Fruit fly (Drosophila melanogaster) whole organism, embryonic: Measurements from ENCODE around the gene Or65c.

ENCODE experiments used
- B-H2 ChIP-seq: fragments of 200-800 bp; sonication (Bioruptor generic); optimal IDR thresholded peaks from 2 replicates; lab custom pipeline; 2018; ENCODE audit warnings: missing biosample characterization, mild to moderate bottlenecking, missing genetic modification characterization
- Blimp-1 ChIP-seq: fragments of 200-800 bp; sonication (Bioruptor generic); optimal IDR thresholded peaks from 3 replicates; lab custom pipeline; 2018; ENCODE audit warnings: missing biosample characterization, missing genetic modification characterization, mild to moderate bottlenecking, moderate library complexity, missing genetic modification reagents
- CG11247 ChIP-seq: fragments of 200-800 bp; sonication (Bioruptor generic); IDR thresholded peaks from 2 replicates; pipeline ENCODE4 v1.3.6; 2022; ENCODE audit warnings: missing biosample characterization, missing genetic modification characterization
- CG14014 ChIP-seq: fragments of 200-800 bp; sonication (Bioruptor generic); IDR thresholded peaks from 2 replicates; pipeline ENCODE4 v1.3.6; 2022; ENCODE audit warnings: missing biosample characterization, missing genetic modification characterization
- CG33213 ChIP-seq: fragments of 200-800 bp; sonication (Bioruptor generic); optimal IDR thresholded peaks from 3 replicates; lab custom pipeline; 2016; ENCODE audit warnings: missing biosample characterization, missing genetic modification characterization
- HLHmδ ChIP-seq: fragments of 200-800 bp; sonication (Bioruptor generic); optimal IDR thresholded peaks from 2 replicates; lab custom pipeline; 2018; ENCODE audit warnings: missing biosample characterization, mild to moderate bottlenecking, missing genetic modification characterization, moderate library complexity
- fd3F ChIP-seq: fragments of 200-800 bp; sonication (Bioruptor generic); optimal IDR thresholded peaks from 2 replicates; lab custom pipeline; 2018; ENCODE audit warnings: missing biosample characterization, mild to moderate bottlenecking, missing genetic modification characterization, moderate library complexity
- fu2 ChIP-seq: fragments of 200-800 bp; sonication (Bioruptor generic); optimal IDR thresholded peaks from 2 replicates; lab custom pipeline; 2016; ENCODE audit warnings: missing biosample characterization, missing genetic modification characterization
- h ChIP-seq: fragments of >200 bp; optimal IDR thresholded peaks from 2 replicates; lab custom pipeline; 2017
- otp ChIP-seq: fragments of 200-800 bp; sonication (Bioruptor generic); IDR thresholded peaks from 3 replicates; pipeline ENCODE4, ENCODE4 v1.3.6; 2022; ENCODE audit warnings: missing biosample characterization, missing genetic modification characterization
- prd ChIP-seq, 3 experiments: fragments of >200 bp in 2 of 3; fragments of 200-800 bp in 1 of 3; sonication (Bioruptor generic) in 1 of 3; optimal IDR thresholded peaks in 2 of 3; IDR thresholded peaks in 1 of 3; 2 replicates in 2 of 3; 3 replicates in 1 of 3; pipeline versions ENCODE4 v1.3.6 to Lab custom; 2017 to 2022; ENCODE audit warnings: missing biosample characterization in 1 of 3, missing genetic modification characterization in 1 of 3
- toy ChIP-seq: fragments of 200-800 bp; sonication (Bioruptor generic); IDR thresholded peaks from 2 replicates; pipeline ENCODE4 v1.3.6; 2022; ENCODE audit warnings: missing biosample characterization, missing genetic modification characterization

- TF ChIP-seq B-H2 (GFP tag; lab: Kevin White, UChicago): no peak
- TF ChIP-seq CG11247 (GFP tag; lab: Robert Waterston, UW): no peak
- no peak for TF ChIP-seq prd (optimal IDR thresholded peaks at IDR 0.05; lab: Kevin White, UChicago)
- no peak for TF ChIP-seq prd (GFP tag; IDR thresholded peaks at IDR 0.05; lab: Robert Waterston, UW)
- TF ChIP-seq Blimp-1: no peak
- no peak for TF ChIP-seq otp (GFP tag; lab: Robert Waterston, UW)
- no peak for TF ChIP-seq HLHmδ (GFP tag; lab: Kevin White, UChicago)
- TF ChIP-seq CG14014 (GFP tag; lab: Robert Waterston, UW): no peak
- no peak for TF ChIP-seq CG33213
- TF ChIP-seq fu2 (GFP tag; lab: Kevin White, UChicago): no peak
- TF ChIP-seq fd3F (GFP tag; lab: Kevin White, UChicago): no peak
- no peak for TF ChIP-seq toy (GFP tag; lab: Robert Waterston, UW)
- TF ChIP-seq h (lab: Kevin White, UChicago): no peak
Observed at dm6 chr3L:6285412-6285811, 42.0 kb upstream of the Or65c start.
